Fruit fly (Drosophila melanogaster) whole organism, pupa: ENCODE results near the gene emc.

Experiments
- CG10348 ChIP-seq: fragments of 200-800 bp; sonication (Bioruptor generic); IDR thresholded peaks from 2 replicates; pipeline ENCODE4 v1.3.6; 2022; ENCODE audit warnings: missing biosample characterization, missing genetic modification characterization
- CG12605 ChIP-seq: fragments of 200-800 bp; sonication (Bioruptor generic); IDR thresholded peaks from 2 replicates; pipeline ENCODE4 v1.3.6; 2022; ENCODE audit warnings: missing biosample characterization, missing genetic modification characterization
- CG13204 ChIP-seq: fragments of 200-800 bp; sonication (Bioruptor generic); optimal IDR thresholded peaks from 2 replicates; lab custom pipeline; 2018; ENCODE audit warnings: missing biosample characterization, mild to moderate bottlenecking, missing genetic modification characterization, moderate library complexity
- CG14655 ChIP-seq: fragments of 200-800 bp; sonication (Bioruptor generic); optimal IDR thresholded peaks from 3 replicates; lab custom pipeline; 2017; ENCODE audit warnings: mild to moderate bottlenecking, missing biosample characterization, missing genetic modification reagents, missing genetic modification characterization
- CG15710 ChIP-seq: fragments of 200-800 bp; sonication (Bioruptor generic); optimal IDR thresholded peaks from 2 replicates; lab custom pipeline; 2018; ENCODE audit warnings: missing biosample characterization, mild to moderate bottlenecking, missing genetic modification characterization, moderate library complexity
- CG17806 ChIP-seq: fragments of 200-800 bp; sonication (Bioruptor generic); optimal IDR thresholded peaks from 2 replicates; lab custom pipeline; 2018; ENCODE audit warnings: missing biosample characterization, mild to moderate bottlenecking, missing genetic modification characterization, moderate library complexity
- CG32121 ChIP-seq: fragments of 200-800 bp; sonication (Bioruptor generic); IDR thresholded peaks from 2 replicates; pipeline ENCODE4 v1.3.6; 2022; ENCODE audit warnings: missing biosample characterization, missing genetic modification characterization
- CG34367 ChIP-seq: fragments of 200-800 bp; sonication (Bioruptor generic); optimal IDR thresholded peaks from 2 replicates; lab custom pipeline; 2018; ENCODE audit warnings: missing biosample characterization, mild to moderate bottlenecking, missing genetic modification characterization
- CG4496 ChIP-seq: fragments of 200-800 bp; sonication (Bioruptor generic); IDR thresholded peaks from 3 replicates; pipeline ENCODE4 v1.3.6; 2022; ENCODE audit warnings: missing biosample characterization, missing genetic modification characterization
- CG8159 ChIP-seq: fragments of 200-800 bp; sonication (Bioruptor generic); optimal IDR thresholded peaks from 3 replicates; lab custom pipeline; 2018; ENCODE audit warnings: missing biosample characterization, mild to moderate bottlenecking, missing genetic modification characterization, moderate library complexity
- CG8301 ChIP-seq: fragments of 200-800 bp; sonication (Bioruptor generic); optimal IDR thresholded peaks from 2 replicates; lab custom pipeline; 2018; ENCODE audit warnings: missing biosample characterization, mild to moderate bottlenecking, missing genetic modification characterization
- CG9948 ChIP-seq: fragments of 200-800 bp; sonication (Bioruptor generic); optimal IDR thresholded peaks from 2 replicates; lab custom pipeline; 2018; ENCODE audit warnings: missing biosample characterization, mild to moderate bottlenecking, missing genetic modification characterization, moderate library complexity
- D1 ChIP-seq: fragments of 200-800 bp; sonication (Bioruptor generic); optimal IDR thresholded peaks from 2 replicates; lab custom pipeline; 2018; ENCODE audit warnings: missing biosample characterization, mild to moderate bottlenecking, missing genetic modification characterization, moderate library complexity
- EcR ChIP-seq: fragments of 200-800 bp; sonication (Bioruptor generic); optimal IDR thresholded peaks from 3 replicates; lab custom pipeline; 2019; ENCODE audit warnings: missing biosample characterization, missing genetic modification characterization, mild to moderate bottlenecking, moderate library complexity, missing genetic modification reagents
- Ets98B ChIP-seq: fragments of 200-800 bp; sonication (Bioruptor generic); IDR thresholded peaks from 2 replicates; pipeline ENCODE4 v1.3.6; 2022; ENCODE audit warnings: missing biosample characterization, missing genetic modification characterization
- Pif1A ChIP-seq: fragments of 200-800 bp; sonication (Bioruptor generic); optimal IDR thresholded peaks from 3 replicates; lab custom pipeline; 2016; ENCODE audit warnings: missing biosample characterization, missing genetic modification characterization
- Pif1B ChIP-seq: fragments of 200-800 bp; sonication (Bioruptor generic); optimal IDR thresholded peaks from 3 replicates; lab custom pipeline; 2016; ENCODE audit warnings: missing biosample characterization, missing genetic modification characterization
- Snoo ChIP-seq: fragments of 200-800 bp; sonication (Bioruptor generic); optimal IDR thresholded peaks from 3 replicates; lab custom pipeline; 2017; ENCODE audit warnings: missing biosample characterization, mild to moderate bottlenecking, missing genetic modification characterization, inconsistent platforms
- fd96Ca ChIP-seq: fragments of 200-800 bp; sonication (Bioruptor generic); IDR thresholded peaks from 3 replicates; pipeline ENCODE4 v1.3.6; 2022; ENCODE audit warnings: missing biosample characterization, missing genetic modification characterization
- gl ChIP-seq: fragments of 200-800 bp; sonication (Bioruptor generic); optimal IDR thresholded peaks from 2 replicates; lab custom pipeline; 2018; ENCODE audit warnings: missing biosample characterization, mild to moderate bottlenecking, missing genetic modification characterization
- rn ChIP-seq: fragments of 200-800 bp; sonication (Bioruptor generic); IDR thresholded peaks from 2 replicates; pipeline ENCODE4 v1.3.6; 2022; ENCODE audit warnings: missing biosample characterization, missing genetic modification characterization

emc gene

dm6 chr3L:775053-775355, 25.8 kb downstream of the emc start:
- TF ChIP-seq gl (tag; lab: Kevin White, UChicago) (no peak), CG8301 (tag; lab: Kevin White, UChicago) (peak; percentile 63), Ets98B (GFP tag; lab: Robert Waterston, UW) (peak; percentile 75), CG32121 (peak; percentile 80), CG17806 (peak; percentile 48), CG13204 (no peak), EcR (GFP tag; lab: Kevin White, UChicago) (no peak), CG10348 (GFP tag; lab: Robert Waterston, UW) (no peak), Snoo (no peak), fd96Ca (peak; percentile 89), CG8159 (peak; percentile 39), CG4496 (GFP tag; lab: Robert Waterston, UW) (peak; percentile 87), CG9948 (peak; percentile 56), D1 (no peak), rn (GFP tag; lab: Robert Waterston, UW) (peak; percentile 46; the same call in 1 of the 2 replicates), CG12605 (GFP tag; lab: Robert Waterston, UW) (peak; percentile 38; the same call in 1 of the 2 replicates), CG34367 (no peak), Pif1B (GFP tag; lab: Kevin White, UChicago) (no peak), Pif1A (GFP tag; lab: Kevin White, UChicago) (peak; percentile 45), CG14655 (peak; percentile 72), CG15710 (tag; lab: Kevin White, UChicago) (peak; percentile 22)

dm6 chr3L:776201-776600, 27.0 kb downstream of the emc start:
- TF ChIP-seq rn (GFP tag; lab: Robert Waterston, UW) (no peak), CG15710 (tag; lab: Kevin White, UChicago) (peak; percentile 45), CG32121 (no peak), CG4496 (GFP tag; lab: Robert Waterston, UW) (peak; percentile 56; the same call in 2 of the 3 replicates), CG34367 (peak; percentile 1), CG13204 (no peak), EcR (GFP tag; lab: Kevin White, UChicago) (no peak), CG8159 (peak; percentile 77), Pif1B (GFP tag; lab: Kevin White, UChicago) (peak; percentile 54), fd96Ca (peak; percentile 43; the same call in 1 of the 3 replicates), CG8301 (tag; lab: Kevin White, UChicago) (peak; percentile 48), D1 (peak; percentile 54), CG14655 (peak; percentile 55), CG9948 (peak; percentile 61), Pif1A (GFP tag; lab: Kevin White, UChicago) (peak; percentile 46), CG17806 (peak; percentile 66), Ets98B (GFP tag; lab: Robert Waterston, UW) (peak; percentile 23; the same call in 1 of the 2 replicates), gl (tag; lab: Kevin White, UChicago) (no peak), CG12605 (GFP tag; lab: Robert Waterston, UW) (peak; percentile 20; the same call in 1 of the 2 replicates), Snoo (peak; percentile 57), CG10348 (GFP tag; lab: Robert Waterston, UW) (no peak)

dm6 chr3L:776696-777095, 27.5 kb downstream of the emc start:
- TF ChIP-seq CG13204: no peak
- no peak for TF ChIP-seq EcR (GFP tag; lab: Kevin White, UChicago)
- no peak for TF ChIP-seq D1
- TF ChIP-seq CG15710 (tag; lab: Kevin White, UChicago): no peak
- TF ChIP-seq Pif1B (GFP tag; lab: Kevin White, UChicago): no peak
- no peak for TF ChIP-seq rn (GFP tag; lab: Robert Waterston, UW)
- TF ChIP-seq CG9948: no peak
- no peak for TF ChIP-seq CG17806
- TF ChIP-seq CG4496 (GFP tag; lab: Robert Waterston, UW): no peak
- TF ChIP-seq gl (tag; lab: Kevin White, UChicago): no peak
- TF ChIP-seq Pif1A (GFP tag; lab: Kevin White, UChicago): no peak
- TF ChIP-seq CG14655: no peak
- no peak for TF ChIP-seq CG12605 (GFP tag; lab: Robert Waterston, UW)
- TF ChIP-seq Snoo: no peak
- no peak for TF ChIP-seq CG8159
- TF ChIP-seq fd96Ca: no peak
- TF ChIP-seq CG34367: no peak
- no peak for TF ChIP-seq CG8301 (tag; lab: Kevin White, UChicago)
- TF ChIP-seq CG10348 (GFP tag; lab: Robert Waterston, UW): no peak
- TF ChIP-seq, all 21 proteins: peak for 0

- TF ChIP-seq Pif1B (GFP tag; lab: Kevin White, UChicago): peak; percentile 46
- peak; percentile 56 for TF ChIP-seq CG34367
- peak; percentile 62 for TF ChIP-seq CG15710 (tag; lab: Kevin White, UChicago)
- peak; percentile 69 for TF ChIP-seq CG4496 (GFP tag; lab: Robert Waterston, UW)
- peak; percentile 67 for TF ChIP-seq CG8159
- peak; percentile 48; the same call in 1 of the 2 replicates for TF ChIP-seq CG32121
- TF ChIP-seq Ets98B (GFP tag; lab: Robert Waterston, UW): peak; percentile 65
- 0 out of 2 replicates have a peak, but pooled peaks have one; percentile 10 for TF ChIP-seq CG10348 (GFP tag; lab: Robert Waterston, UW)
- TF ChIP-seq CG12605 (GFP tag; lab: Robert Waterston, UW): no peak; the same call in 1 of the 2 replicates
- peak; percentile 73 for TF ChIP-seq Pif1A (GFP tag; lab: Kevin White, UChicago)
- peak; percentile 9 for TF ChIP-seq CG9948
- TF ChIP-seq EcR (GFP tag; lab: Kevin White, UChicago): no peak
- peak; percentile 39; the same call in 1 of the 3 replicates for TF ChIP-seq fd96Ca
- TF ChIP-seq CG13204: peak; percentile 67
- 0 out of 2 replicates have a peak, but pooled peaks have one; percentile 45 for TF ChIP-seq rn (GFP tag; lab: Robert Waterston, UW)
- peak; percentile 48 for TF ChIP-seq CG8301 (tag; lab: Kevin White, UChicago)
- peak; percentile 67 for TF ChIP-seq Snoo
- TF ChIP-seq CG17806: peak; percentile 47
- TF ChIP-seq D1: no peak
- TF ChIP-seq CG14655: peak; percentile 50
- TF ChIP-seq gl (tag; lab: Kevin White, UChicago): no peak
Observed at dm6 chr3L:777299-777699, 28.1 kb downstream of the emc start.

- TF ChIP-seq CG13204 (no peak), CG9948 (no peak), CG32121 (peak; percentile 70; the same call in 1 of the 2 replicates), Pif1A (GFP tag; lab: Kevin White, UChicago) (no peak), Pif1B (GFP tag; lab: Kevin White, UChicago) (no peak), gl (tag; lab: Kevin White, UChicago) (no peak), Ets98B (GFP tag; lab: Robert Waterston, UW) (peak; percentile 47), CG14655 (peak; percentile 24), CG15710 (tag; lab: Kevin White, UChicago) (no peak), CG10348 (GFP tag; lab: Robert Waterston, UW) (0 out of 2 replicates have a peak, but pooled peaks have one; percentile 25), fd96Ca (peak; percentile 64; the same call in 2 of the 3 replicates), CG8159 (no peak), D1 (no peak), CG12605 (GFP tag; lab: Robert Waterston, UW) (peak; percentile 18; the same call in 1 of the 2 replicates), CG8301 (tag; lab: Kevin White, UChicago) (no peak)
Observed at dm6 chr3L:778977-779376, 29.8 kb downstream of the emc start.
